Fruit fly (Drosophila melanogaster) whole organism, pupa: ENCODE results near the gene CG16820.
A peak's percentile ranks its signal among the peaks of the same experiment; 100 is the strongest.

Source experiments
- CG10348 ChIP-seq: fragments of 200-800 bp; sonication (Bioruptor generic); IDR thresholded peaks from 2 replicates; pipeline ENCODE4 v1.3.6; 2022; ENCODE audit warnings: missing biosample characterization, missing genetic modification characterization
- CG12605 ChIP-seq: fragments of 200-800 bp; sonication (Bioruptor generic); IDR thresholded peaks from 2 replicates; pipeline ENCODE4 v1.3.6; 2022; ENCODE audit warnings: missing biosample characterization, missing genetic modification characterization
- CG13204 ChIP-seq: fragments of 200-800 bp; sonication (Bioruptor generic); optimal IDR thresholded peaks from 2 replicates; lab custom pipeline; 2018; ENCODE audit warnings: missing biosample characterization, mild to moderate bottlenecking, missing genetic modification characterization, moderate library complexity
- CG14655 ChIP-seq: fragments of 200-800 bp; sonication (Bioruptor generic); optimal IDR thresholded peaks from 3 replicates; lab custom pipeline; 2017; ENCODE audit warnings: mild to moderate bottlenecking, missing biosample characterization, missing genetic modification reagents, missing genetic modification characterization
- CG32121 ChIP-seq: fragments of 200-800 bp; sonication (Bioruptor generic); IDR thresholded peaks from 2 replicates; pipeline ENCODE4 v1.3.6; 2022; ENCODE audit warnings: missing biosample characterization, missing genetic modification characterization
- CG34367 ChIP-seq: fragments of 200-800 bp; sonication (Bioruptor generic); optimal IDR thresholded peaks from 2 replicates; lab custom pipeline; 2018; ENCODE audit warnings: missing biosample characterization, mild to moderate bottlenecking, missing genetic modification characterization
- CG4496 ChIP-seq: fragments of 200-800 bp; sonication (Bioruptor generic); IDR thresholded peaks from 3 replicates; pipeline ENCODE4 v1.3.6; 2022; ENCODE audit warnings: missing biosample characterization, missing genetic modification characterization
- Ets98B ChIP-seq: fragments of 200-800 bp; sonication (Bioruptor generic); IDR thresholded peaks from 2 replicates; pipeline ENCODE4 v1.3.6; 2022; ENCODE audit warnings: missing biosample characterization, missing genetic modification characterization
- Pif1A ChIP-seq: fragments of 200-800 bp; sonication (Bioruptor generic); optimal IDR thresholded peaks from 3 replicates; lab custom pipeline; 2016; ENCODE audit warnings: missing biosample characterization, missing genetic modification characterization
- Pif1B ChIP-seq: fragments of 200-800 bp; sonication (Bioruptor generic); optimal IDR thresholded peaks from 3 replicates; lab custom pipeline; 2016; ENCODE audit warnings: missing biosample characterization, missing genetic modification characterization
- rn ChIP-seq: fragments of 200-800 bp; sonication (Bioruptor generic); IDR thresholded peaks from 2 replicates; pipeline ENCODE4 v1.3.6; 2022; ENCODE audit warnings: missing biosample characterization, missing genetic modification characterization

dm6 chr2L:13290276-13291065 is 44.4 kb downstream of the CG16820 start:
- TF ChIP-seq CG14655 (GFP tag; lab: Kevin White, UChicago) (peak; percentile 33), CG12605 (GFP tag; lab: Robert Waterston, UW) (no peak; the same call in 1 of the 2 replicates), Pif1A (peak; percentile 32), CG13204 (GFP tag; lab: Kevin White, UChicago) (peak; percentile 73), CG10348 (no peak), rn (GFP tag; lab: Robert Waterston, UW) (no peak), Ets98B (GFP tag; lab: Robert Waterston, UW) (peak; percentile 20), Pif1B (GFP tag; lab: Kevin White, UChicago) (no peak), CG32121 (GFP tag; lab: Robert Waterston, UW) (peak; percentile 43; the same call in 1 of the 2 replicates), CG34367 (tag; lab: Kevin White, UChicago) (peak; percentile 8), CG4496 (GFP tag; lab: Robert Waterston, UW) (peak; percentile 55; the same call in 2 of the 3 replicates)
